Worm (Caenorhabditis elegans) whole organism, L2 larva: ENCODE results near the gene C09G9.3.

Source experiments
- C34F6.9 ChIP-seq: fragments of 150-350 bp; optimal IDR thresholded peaks from 2 replicates; lab custom pipeline; 2014; ENCODE audit warnings: missing biosample characterization, missing genetic modification characterization
- R02D3.7 ChIP-seq: fragments of 150-350 bp; optimal IDR thresholded peaks from 2 replicates; lab custom pipeline; 2014; ENCODE audit warnings: missing biosample characterization, missing genetic modification characterization
- ZK546.5 ChIP-seq: sonication (generic microtip); optimal IDR thresholded peaks from 2 replicates; lab custom pipeline; 2017; ENCODE audit warnings: missing biosample characterization, missing genetic modification characterization
- alr-1 ChIP-seq: fragments of 150-350 bp; optimal IDR thresholded peaks from 2 replicates; lab custom pipeline; 2014; ENCODE audit warnings: missing biosample characterization, missing genetic modification characterization
- aly-2 ChIP-seq: fragments of 150-350 bp; optimal IDR thresholded peaks from 2 replicates; lab custom pipeline; 2014; ENCODE audit warnings: missing biosample characterization, missing genetic modification characterization
- ceh-16 ChIP-seq: fragments of 150-350 bp; optimal IDR thresholded peaks from 2 replicates; lab custom pipeline; 2014; ENCODE audit warnings: missing biosample characterization, missing genetic modification characterization
- crh-2 ChIP-seq: sonication (generic microtip); optimal IDR thresholded peaks from 2 replicates; lab custom pipeline; 2017; ENCODE audit warnings: missing biosample characterization, missing genetic modification characterization
- dmd-4 ChIP-seq: sonication (generic microtip); optimal IDR thresholded peaks from 2 replicates; lab custom pipeline; 2017; ENCODE audit warnings: missing biosample characterization, missing genetic modification characterization
- elt-1 ChIP-seq: fragments of 150-350 bp; optimal IDR thresholded peaks from 2 replicates; lab custom pipeline; 2014; ENCODE audit warnings: missing biosample characterization, missing genetic modification characterization
- fos-1 ChIP-seq: fragments of 150-350 bp; optimal IDR thresholded peaks from 2 replicates; lab custom pipeline; 2014; ENCODE audit warnings: missing biosample characterization, missing genetic modification characterization
- lin-11 ChIP-seq: fragments of 150-350 bp; sonication (generic microtip); optimal IDR thresholded peaks from 2 replicates; lab custom pipeline; 2014; ENCODE audit warnings: missing biosample characterization, missing genetic modification characterization, inconsistent platforms, mixed read lengths
- lin-13 ChIP-seq: fragments of 150-350 bp; optimal IDR thresholded peaks from 2 replicates; lab custom pipeline; 2014; ENCODE audit warnings: missing biosample characterization, missing genetic modification reagents, missing genetic modification characterization
- lin-39 ChIP-seq: fragments of 150-350 bp; optimal IDR thresholded peaks from 2 replicates; lab custom pipeline; 2014; ENCODE audit warnings: missing biosample characterization, missing genetic modification reagents, missing genetic modification characterization
- lsy-2 ChIP-seq, 2 experiments: fragments of 150-350 bp in 1 of 2; sonication (generic microtip) in 1 of 2; optimal IDR thresholded peaks; 2 replicates each; lab custom pipeline; 2014 to 2017; ENCODE audit warnings: missing biosample characterization in 2 of 2, missing genetic modification characterization in 2 of 2
- mab-5 ChIP-seq: fragments of 150-350 bp; optimal IDR thresholded peaks from 2 replicates; lab custom pipeline; 2014; ENCODE audit warnings: missing biosample characterization, missing genetic modification characterization
- mdl-1 ChIP-seq, 2 experiments: fragments of 150-350 bp in 1 of 2; sonication (generic microtip) in 1 of 2; optimal IDR thresholded peaks; 2 replicates each; lab custom pipeline; 2017; ENCODE audit warnings: missing biosample characterization in 2 of 2, missing genetic modification characterization in 2 of 2
- nhr-11 ChIP-seq: fragments of 150-350 bp; optimal IDR thresholded peaks from 2 replicates; lab custom pipeline; 2014; ENCODE audit warnings: missing biosample characterization, missing genetic modification characterization
- nhr-12 ChIP-seq: fragments of 150-350 bp; optimal IDR thresholded peaks from 2 replicates; lab custom pipeline; 2014; ENCODE audit warnings: missing biosample characterization, missing genetic modification characterization
- nhr-129 ChIP-seq: fragments of 150-350 bp; optimal IDR thresholded peaks from 2 replicates; lab custom pipeline; 2014; ENCODE audit warnings: missing biosample characterization, missing genetic modification characterization
- nhr-21 ChIP-seq: fragments of 150-350 bp; optimal IDR thresholded peaks from 2 replicates; lab custom pipeline; 2014; ENCODE audit warnings: missing biosample characterization, missing genetic modification characterization
- nhr-23 ChIP-seq: fragments of 150-350 bp; optimal IDR thresholded peaks from 2 replicates; lab custom pipeline; 2014; ENCODE audit warnings: missing biosample characterization, missing genetic modification reagents, missing genetic modification characterization
- nhr-237 ChIP-seq: fragments of 150-350 bp; optimal IDR thresholded peaks from 2 replicates; lab custom pipeline; 2014; ENCODE audit warnings: missing biosample characterization, missing genetic modification characterization
- nhr-25 ChIP-seq: fragments of 150-350 bp; sonication (generic microtip); optimal IDR thresholded peaks from 3 replicates; lab custom pipeline; 2014; ENCODE audit warnings: missing biosample characterization, missing genetic modification characterization
- nhr-77 ChIP-seq: fragments of 150-350 bp; optimal IDR thresholded peaks from 2 replicates; lab custom pipeline; 2014; ENCODE audit warnings: missing biosample characterization, missing genetic modification characterization
- skn-1 ChIP-seq: sonication (generic microtip); optimal IDR thresholded peaks from 2 replicates; lab custom pipeline; 2017; ENCODE audit warnings: missing biosample characterization, missing genetic modification characterization
- sma-3 ChIP-seq: sonication (generic microtip); optimal IDR thresholded peaks from 2 replicates; lab custom pipeline; 2016; ENCODE audit warnings: missing genetic modification reagents, missing genetic modification characterization, missing compliant biosample characterization
- sma-9 ChIP-seq, 2 experiments: fragments of 150-350 bp in 1 of 2; sonication (generic microtip) in 1 of 2; optimal IDR thresholded peaks; 2 replicates each; lab custom pipeline; 2014 to 2016; ENCODE audit warnings: missing genetic modification characterization in 2 of 2, mild to moderate bottlenecking in 1 of 2, missing biosample characterization in 1 of 2, missing compliant biosample characterization in 1 of 2, missing genetic modification reagents in 1 of 2, moderate library complexity in 1 of 2
- zag-1 ChIP-seq: fragments of 150-350 bp; optimal IDR thresholded peaks from 2 replicates; lab custom pipeline; 2014; ENCODE audit warnings: missing biosample characterization, missing genetic modification characterization
- ztf-1 ChIP-seq: fragments of 200-800 bp; sonication (Bioruptor generic); conservative IDR thresholded peaks from 2 replicates; pipeline ENCODE4 v1.3.6; 2022; ENCODE audit warnings: missing genetic modification characterization, missing compliant biosample characterization
- ztf-4 ChIP-seq: fragments of 150-350 bp; optimal IDR thresholded peaks from 2 replicates; lab custom pipeline; 2014; ENCODE audit warnings: missing biosample characterization, missing genetic modification characterization

C09G9.3 gene

DNA sequence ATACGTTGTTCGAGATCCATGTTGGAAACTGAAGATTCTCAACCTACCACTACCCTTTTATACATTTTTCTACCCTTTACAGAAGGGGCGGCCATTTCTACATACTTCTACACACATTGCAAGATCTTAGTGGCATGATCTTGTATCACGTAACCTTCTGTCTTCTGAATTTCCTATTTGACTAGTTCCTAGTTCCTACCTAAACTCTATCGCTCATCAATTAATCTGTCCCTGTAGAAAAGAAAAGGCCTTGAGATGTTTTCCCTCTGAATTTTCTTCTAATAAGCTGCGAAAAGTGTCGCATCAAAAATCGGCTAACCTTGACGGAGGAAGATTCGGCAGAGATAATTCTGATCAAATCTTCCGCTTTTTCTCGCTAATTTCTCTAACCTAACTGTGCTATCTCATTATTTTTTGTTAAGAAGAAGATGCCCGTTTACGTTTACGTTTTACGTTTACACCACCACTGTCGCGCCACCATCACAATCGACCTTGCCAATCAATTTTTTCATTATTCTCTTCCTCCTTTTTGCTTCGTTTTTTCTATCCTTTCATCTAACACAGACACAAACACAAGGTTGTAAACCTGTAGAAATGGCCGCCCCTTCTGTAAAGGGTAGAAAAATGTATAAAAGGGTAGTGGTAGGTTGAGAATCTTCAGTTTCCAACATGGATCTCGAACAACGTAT lies 48.6 kb downstream of the C09G9.3 start, which contains the start of the genes col-117 and col-3 (continued):
- TF ChIP-seq nhr-25 (tag; lab: Kevin White, UChicago) (peak; percentile 78), aly-2 (tag; lab: Kevin White, UChicago) (no peak), sma-3 (peak; percentile 54), lsy-2 (tag; optimal IDR thresholded peaks at IDR 0.05; lab: Kevin White, UChicago) (peak in 1 of 2 experiments; percentile 3), R02D3.7 (no peak), nhr-12 (no peak), dmd-4 (no peak), skn-1 (tag; lab: Kevin White, UChicago) (no peak), ztf-4 (no peak), fos-1 (tag; lab: Kevin White, UChicago) (peak; percentile 4), nhr-77 (tag; lab: Kevin White, UChicago) (no peak), mdl-1 (tag; optimal IDR thresholded peaks at IDR 0.05; lab: Kevin White, UChicago) (no peak), zag-1 (tag; lab: Kevin White, UChicago) (no peak), sma-9 (GFP tag; optimal IDR thresholded peaks at IDR 0.05; lab: Kevin White, UChicago) (peak; percentile 49), sma-9 (tag; optimal IDR thresholded peaks at IDR 0.05; lab: Kevin White, UChicago) (no peak)

DNA sequence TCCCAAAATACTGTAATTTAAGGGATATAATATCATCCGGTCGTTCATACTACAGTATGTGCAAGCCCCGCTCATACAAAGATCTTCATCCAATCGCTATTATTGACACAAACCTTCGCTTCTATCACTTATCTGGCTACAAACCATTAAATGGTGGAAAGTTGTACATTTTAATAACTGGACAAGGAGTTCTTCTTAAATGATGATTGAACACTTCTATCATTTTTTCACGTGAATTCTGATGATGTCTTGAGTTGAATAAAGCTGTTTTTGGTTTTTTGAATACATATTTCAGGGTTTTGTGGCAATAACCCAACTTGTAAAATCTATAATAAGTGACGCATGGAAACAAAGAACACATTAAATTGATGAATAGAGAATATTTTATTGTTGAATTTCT lies 50.3 kb downstream of the C09G9.3 start:
- TF ChIP-seq fos-1 (tag; lab: Kevin White, UChicago): peak; percentile 8
- no peak for TF ChIP-seq nhr-23 (tag; lab: Kevin White, UChicago)
- TF ChIP-seq crh-2 (tag; lab: Kevin White, UChicago): peak; percentile 24
- TF ChIP-seq sma-3: peak; percentile 41
- TF ChIP-seq C34F6.9: no peak
- peak; percentile 25 for TF ChIP-seq nhr-21 (tag; lab: Kevin White, UChicago)
- TF ChIP-seq lin-13 (GFP tag; lab: Kevin White, UChicago): peak; percentile 13
- TF ChIP-seq alr-1 (tag; lab: Kevin White, UChicago): no peak
- TF ChIP-seq nhr-25 (tag; lab: Kevin White, UChicago): peak; percentile 41

DNA sequence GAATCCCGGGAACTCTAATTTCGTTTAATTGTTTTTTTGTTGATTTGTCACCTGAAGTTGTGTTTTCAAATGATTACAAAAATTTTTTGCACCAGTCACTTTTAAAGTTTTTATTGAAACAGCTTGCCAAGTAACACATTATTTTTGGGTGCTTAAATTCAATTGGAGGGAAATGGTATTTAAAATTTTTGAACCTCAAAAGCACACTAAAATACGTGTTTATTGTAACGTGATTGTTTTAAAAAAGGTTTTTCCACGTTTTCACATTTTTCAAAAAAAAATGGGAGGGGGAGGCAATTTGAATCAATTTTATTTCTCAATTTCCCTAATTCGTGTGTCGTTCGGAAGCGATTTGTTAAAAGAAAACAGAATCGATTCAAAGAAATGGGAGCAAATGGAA lies 51.7 kb downstream of the C09G9.3 start, which contains the start of gene T28C6.5:
Gene T28C6.5, plus strand, starts transcription at position 301 of the 400 bp plus-strand sequence.
- TF ChIP-seq sma-9 (GFP tag; optimal IDR thresholded peaks at IDR 0.05; lab: Kevin White, UChicago): no peak
- TF ChIP-seq sma-9 (tag; optimal IDR thresholded peaks at IDR 0.05; lab: Kevin White, UChicago): no peak
- TF ChIP-seq alr-1 (tag; lab: Kevin White, UChicago): no peak
- TF ChIP-seq nhr-77 (tag; lab: Kevin White, UChicago): no peak
- TF ChIP-seq zag-1 (tag; lab: Kevin White, UChicago): no peak
- no peak for TF ChIP-seq lin-39 (tag; lab: Kevin White, UChicago)
- no peak for TF ChIP-seq aly-2 (tag; lab: Kevin White, UChicago)
- no peak for TF ChIP-seq nhr-11 (tag; lab: Kevin White, UChicago)
- no peak for TF ChIP-seq ZK546.5 (tag; lab: Kevin White, UChicago)
- TF ChIP-seq ceh-16 (tag; lab: Kevin White, UChicago): no peak
- no peak for TF ChIP-seq R02D3.7
- no peak for TF ChIP-seq ztf-1 (GFP tag; lab: Robert Waterston, UW)
- TF ChIP-seq nhr-21 (tag; lab: Kevin White, UChicago): no peak

DNA sequence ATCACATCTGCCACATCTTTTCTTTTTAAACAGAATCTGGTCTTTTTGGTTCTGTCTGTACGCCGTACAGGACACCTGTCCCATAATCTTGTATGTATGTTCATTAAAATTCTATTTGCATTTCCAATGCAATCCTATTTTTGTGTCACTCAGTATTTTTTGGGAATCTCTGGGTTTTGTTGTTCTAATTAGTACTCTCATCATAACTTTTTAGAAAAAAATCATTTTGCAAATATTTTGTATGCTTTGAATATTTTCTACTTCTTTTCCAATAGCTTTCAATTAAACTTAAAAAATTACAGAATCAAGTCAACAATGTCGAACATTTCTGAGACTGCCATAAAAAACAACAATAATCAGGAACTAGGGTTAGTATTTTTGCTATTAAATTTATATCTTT lies 52.8 kb downstream of the C09G9.3 start, which contains the start of gene T28C6.3:
Gene T28C6.3, plus strand, starts transcription at position 301 of the 400 bp plus-strand sequence.
- TF ChIP-seq nhr-23 (tag; lab: Kevin White, UChicago): no peak
- no peak for TF ChIP-seq nhr-129 (tag; lab: Kevin White, UChicago)
- TF ChIP-seq nhr-237 (tag; lab: Kevin White, UChicago): no peak
- TF ChIP-seq lin-11 (tag; lab: Kevin White, UChicago): no peak
- no peak for TF ChIP-seq nhr-77 (tag; lab: Kevin White, UChicago)
- no peak for TF ChIP-seq fos-1 (tag; lab: Kevin White, UChicago)
- TF ChIP-seq elt-1 (tag; lab: Kevin White, UChicago): no peak
- no peak for TF ChIP-seq mab-5 (tag; lab: Kevin White, UChicago)
- no peak for TF ChIP-seq aly-2 (tag; lab: Kevin White, UChicago)
- no peak for TF ChIP-seq lin-39 (tag; lab: Kevin White, UChicago)
- TF ChIP-seq ceh-16 (tag; lab: Kevin White, UChicago): no peak
- TF ChIP-seq ZK546.5 (tag; lab: Kevin White, UChicago): no peak
